Fruit fly (Drosophila melanogaster): Measurements from ENCODE around the gene CG12321.

DNA sequence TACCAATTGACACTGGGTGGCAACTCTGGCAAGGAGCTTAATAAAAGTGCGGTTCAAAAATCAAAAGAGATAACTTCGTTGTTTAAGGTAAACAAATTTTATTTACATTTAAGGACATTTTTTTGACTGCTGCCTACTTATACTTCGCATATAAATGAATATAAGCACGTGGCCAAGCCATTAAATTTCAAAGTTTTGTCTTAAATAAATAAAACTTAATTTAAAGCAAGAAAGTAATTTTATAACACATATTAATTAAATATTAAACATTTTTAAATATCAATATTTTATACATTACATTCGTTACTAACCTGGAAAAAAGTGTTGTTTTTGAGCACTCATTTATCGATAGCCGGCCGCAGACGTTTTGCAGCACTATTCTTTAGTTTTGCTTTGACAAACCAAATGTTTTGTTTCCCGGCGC lies at the start of gene CG12321, which contains the start of gene MED17:
- TF ChIP-seq CG10631 (GFP tag; optimal IDR thresholded peaks at IDR 0.05) (peak; percentile 90), CG8319 (GFP tag; optimal IDR thresholded peaks at IDR 0.05) (peak; percentile 75), Sox14 (GFP tag; optimal IDR thresholded peaks at IDR 0.05) (peak; percentile 81)
